Fruit fly (Drosophila melanogaster) whole organism, wandering third instar larva: ENCODE data around the gene CG33784.

ENCODE experiments used
- Abd-B ChIP-seq: fragments of >200 bp; optimal IDR thresholded peaks from 2 replicates; lab custom pipeline; 2017; ENCODE audit warnings: missing biosample characterization, missing genetic modification characterization
- CG32264 ChIP-seq: fragments of 200-800 bp; sonication (Bioruptor generic); optimal IDR thresholded peaks from 2 replicates; lab custom pipeline; 2016; ENCODE audit warnings: missing biosample characterization, missing genetic modification characterization
- CG9705 ChIP-seq: fragments of 200-800 bp; sonication (Bioruptor generic); optimal IDR thresholded peaks from 2 replicates; lab custom pipeline; 2018; ENCODE audit warnings: missing biosample characterization, mild to moderate bottlenecking, missing genetic modification characterization
- CrebA ChIP-seq: fragments of 200-800 bp; sonication (Bioruptor generic); optimal IDR thresholded peaks from 2 replicates; lab custom pipeline; 2016; ENCODE audit warnings: missing biosample characterization, mild to moderate bottlenecking, missing genetic modification characterization, borderline replicate concordance
- Dfd ChIP-seq: fragments of >200 bp; optimal IDR thresholded peaks from 2 replicates; lab custom pipeline; 2017; ENCODE audit warnings: missing biosample characterization, missing genetic modification characterization
- GATAd ChIP-seq: sonication (Bioruptor generic); optimal IDR thresholded peaks from 2 replicates; lab custom pipeline; 2016; ENCODE audit warnings: missing biosample characterization, missing genetic modification characterization
- HLH106 ChIP-seq: fragments of 200-800 bp; optimal IDR thresholded peaks from 3 replicates; lab custom pipeline; 2019; ENCODE audit warnings: missing biosample characterization, mild to moderate bottlenecking, missing genetic modification characterization, moderate library complexity
- Hnf4 ChIP-seq: fragments of 200-800 bp; sonication (Bioruptor generic); optimal IDR thresholded peaks from 2 replicates; lab custom pipeline; 2016; ENCODE audit warnings: missing biosample characterization, mild to moderate bottlenecking, missing genetic modification characterization
- Hr78 ChIP-seq: fragments of >200 bp; optimal IDR thresholded peaks from 2 replicates; lab custom pipeline; 2017; ENCODE audit warnings: missing biosample characterization, missing genetic modification characterization
- Hr83 ChIP-seq: fragments of 200-300 bp; sonication (Bioruptor generic); optimal IDR thresholded peaks from 2 replicates; lab custom pipeline; 2016; ENCODE audit warnings: missing biosample characterization, mild to moderate bottlenecking, missing genetic modification characterization, moderate library complexity; ENCODE audit not compliant: poor library complexity, severe bottlenecking
- Jra ChIP-seq: sonication (Bioruptor generic); optimal IDR thresholded peaks from 2 replicates; lab custom pipeline; 2016; ENCODE audit warnings: missing biosample characterization, missing genetic modification characterization
- Mio ChIP-seq: sonication (Bioruptor generic); optimal IDR thresholded peaks from 2 replicates; lab custom pipeline; 2016; ENCODE audit warnings: missing biosample characterization, missing genetic modification characterization
- Myc ChIP-seq: fragments of >200 bp; optimal IDR thresholded peaks from 2 replicates; lab custom pipeline; 2017
- N ChIP-seq: fragments of >200 bp; optimal IDR thresholded peaks from 2 replicates; lab custom pipeline; 2018; ENCODE audit warnings: missing biosample characterization, missing external identifiers, missing genetic modification characterization
- OdsH ChIP-seq: fragments of 200-800 bp; sonication (Bioruptor generic); optimal IDR thresholded peaks from 2 replicates; lab custom pipeline; 2016; ENCODE audit warnings: missing biosample characterization, mild to moderate bottlenecking, missing genetic modification characterization
- Rel ChIP-seq, 2 experiments: fragments of 200-800 bp; sonication (Bioruptor generic) in 1 of 2; optimal IDR thresholded peaks; 2 replicates in 1 of 2; 3 replicates in 1 of 2; lab custom pipeline; 2016 to 2019; ENCODE audit warnings: mild to moderate bottlenecking in 2 of 2, missing biosample characterization in 2 of 2, missing genetic modification characterization in 2 of 2, moderate library complexity in 1 of 2
- Sp1 ChIP-seq: fragments of 200-800 bp; sonication (Bioruptor generic); optimal IDR thresholded peaks from 3 replicates; lab custom pipeline; 2019; ENCODE audit warnings: missing biosample characterization, mild to moderate bottlenecking, missing genetic modification characterization, moderate library complexity
- Vsx2 ChIP-seq: fragments of 200-300, 225-300 bp; sonication (Bioruptor generic); optimal IDR thresholded peaks from 2 replicates; lab custom pipeline; 2018; ENCODE audit warnings: missing biosample characterization, missing genetic modification characterization; ENCODE audit not compliant: partially characterized antibody
- br ChIP-seq: fragments of 200-800 bp; sonication (Bioruptor generic); optimal IDR thresholded peaks from 2 replicates; lab custom pipeline; 2016; ENCODE audit warnings: missing biosample characterization, missing genetic modification characterization
- brk ChIP-seq: fragments of 200-800 bp; sonication (Bioruptor generic); optimal IDR thresholded peaks from 2 replicates; lab custom pipeline; 2016; ENCODE audit warnings: missing biosample characterization, mild to moderate bottlenecking, missing genetic modification characterization
- dl ChIP-seq, 2 experiments: fragments of 175-275, 200-275 bp in 1 of 2; fragments of 200-275 bp in 1 of 2; sonication (Bioruptor generic); optimal IDR thresholded peaks; lab custom pipeline; 2018; ENCODE audit warnings: mild to moderate bottlenecking in 2 of 2, missing biosample characterization in 2 of 2, missing genetic modification characterization in 2 of 2, moderate library complexity in 2 of 2; ENCODE audit not compliant: partially characterized antibody in 2 of 2, insufficient read depth in 1 of 2
- dmrt93B ChIP-seq: fragments of 200-800 bp; sonication (Bioruptor generic); optimal IDR thresholded peaks from 2 replicates; lab custom pipeline; 2018; ENCODE audit warnings: missing biosample characterization, mild to moderate bottlenecking, missing genetic modification characterization
- dsf ChIP-seq: sonication (Bioruptor generic); optimal IDR thresholded peaks from 2 replicates; lab custom pipeline; 2016; ENCODE audit warnings: missing biosample characterization, missing genetic modification characterization, borderline replicate concordance
- ey ChIP-seq: fragments of 200-800 bp; sonication (Bioruptor generic); optimal IDR thresholded peaks from 2 replicates; lab custom pipeline; 2016; ENCODE audit warnings: missing biosample characterization, missing genetic modification characterization
- foxo ChIP-seq, 2 experiments: fragments of 200-800 bp; sonication (Bioruptor generic); optimal IDR thresholded peaks; 2 replicates in 1 of 2; 3 replicates in 1 of 2; lab custom pipeline; 2016 to 2017; ENCODE audit warnings: missing biosample characterization in 2 of 2, missing genetic modification characterization in 2 of 2
- fru ChIP-seq: fragments of 200-800 bp; sonication (Bioruptor generic); optimal IDR thresholded peaks from 3 replicates; lab custom pipeline; 2016; ENCODE audit warnings: missing biosample characterization, mild to moderate bottlenecking, missing genetic modification characterization
- h ChIP-seq: fragments of 200-800 bp; sonication (Bioruptor generic); optimal IDR thresholded peaks from 3 replicates; lab custom pipeline; 2016; ENCODE audit warnings: missing biosample characterization, mild to moderate bottlenecking, missing genetic modification characterization
- jim ChIP-seq: fragments of 175-275, 200-325 bp; sonication (Bioruptor generic); optimal IDR thresholded peaks from 2 replicates; lab custom pipeline; 2016; ENCODE audit warnings: missing biosample characterization, mild to moderate bottlenecking, missing genetic modification characterization
- lola ChIP-seq: fragments of >200 bp; optimal IDR thresholded peaks from 2 replicates; lab custom pipeline; 2017; ENCODE audit warnings: missing biosample characterization, missing genetic modification characterization
- pan ChIP-seq: fragments of >200 bp; optimal IDR thresholded peaks from 2 replicates; lab custom pipeline; 2017
- psq ChIP-seq: fragments of 200-800 bp; sonication (Bioruptor generic); optimal IDR thresholded peaks from 3 replicates; lab custom pipeline; 2017; ENCODE audit warnings: missing biosample characterization, mild to moderate bottlenecking, missing genetic modification characterization, moderate library complexity
- rgr ChIP-seq: fragments of 200-800 bp; sonication (Bioruptor generic); optimal IDR thresholded peaks from 3 replicates; lab custom pipeline; 2016; ENCODE audit warnings: missing biosample characterization, mild to moderate bottlenecking, missing genetic modification characterization
- sage ChIP-seq: fragments of 200-800 bp; sonication (Bioruptor generic); optimal IDR thresholded peaks from 2 replicates; lab custom pipeline; 2016; ENCODE audit warnings: missing biosample characterization, mild to moderate bottlenecking, missing genetic modification characterization
- sv ChIP-seq: fragments of 200-800 bp; sonication (Bioruptor generic); optimal IDR thresholded peaks from 3 replicates; lab custom pipeline; 2016; ENCODE audit warnings: missing biosample characterization, missing genetic modification characterization
- tai ChIP-seq: sonication (Bioruptor generic); optimal IDR thresholded peaks from 2 replicates; lab custom pipeline; 2016; ENCODE audit warnings: missing biosample characterization, missing genetic modification characterization
- usp ChIP-seq: fragments of >200 bp; optimal IDR thresholded peaks from 2 replicates; lab custom pipeline; 2017; ENCODE audit warnings: missing biosample characterization, missing genetic modification characterization
- woc ChIP-seq: sonication (Bioruptor generic); optimal IDR thresholded peaks from 2 replicates; lab custom pipeline; 2016; ENCODE audit warnings: missing biosample characterization, mild to moderate bottlenecking, missing genetic modification characterization

Gene CG33784

dm6 chr3R:10076665-10077064 is 9.0 kb downstream of the CG33784 start:
- peak; percentile 65 for TF ChIP-seq Hr83 (GFP tag; lab: Kevin White, UChicago)
- peak in 1 of 2 experiments; percentile 24 for TF ChIP-seq foxo (GFP tag; optimal IDR thresholded peaks at IDR 0.05; lab: Kevin White, UChicago)
- TF ChIP-seq fru (GFP tag; lab: Kevin White, UChicago), result peak; percentile 17
- no peak for TF ChIP-seq pan (lab: Kevin White, UChicago)
- peak; percentile 6 for TF ChIP-seq OdsH (GFP tag; lab: Kevin White, UChicago)
- TF ChIP-seq rgr, result peak; percentile 46
- TF ChIP-seq br (GFP tag; lab: Kevin White, UChicago), result peak; percentile 28
- no peak for TF ChIP-seq Rel (GFP tag; optimal IDR thresholded peaks at IDR 0.05; lab: Kevin White, UChicago)
- TF ChIP-seq Rel (tag; optimal IDR thresholded peaks at IDR 0.05; lab: Kevin White, UChicago), result no peak
- TF ChIP-seq Dfd (GFP tag; lab: Kevin White, UChicago), result no peak
- TF ChIP-seq CG9705, result no peak
- TF ChIP-seq HLH106, result peak; percentile 26
- TF ChIP-seq h (GFP tag; lab: Kevin White, UChicago), result peak; percentile 23
- no peak for TF ChIP-seq usp (GFP tag; lab: Kevin White, UChicago)
- TF ChIP-seq brk, result peak; percentile 4
- no peak for TF ChIP-seq tai

dm6 chr3R:10078468-10079143 is 10.9 kb downstream of the CG33784 start:
- TF ChIP-seq CG9705, result no peak
- no peak for TF ChIP-seq Vsx2 (GFP tag; lab: Kevin White, UChicago)
- no peak for TF ChIP-seq sv (GFP tag; lab: Kevin White, UChicago)
- TF ChIP-seq h (GFP tag; lab: Kevin White, UChicago), result no peak
- no peak for TF ChIP-seq sage (GFP tag; lab: Kevin White, UChicago)
- TF ChIP-seq dmrt93B, result no peak
- no peak for TF ChIP-seq tai
- no peak for TF ChIP-seq Myc (lab: Kevin White, UChicago)
- no peak for TF ChIP-seq fru (GFP tag; lab: Kevin White, UChicago)
- no peak for TF ChIP-seq CG32264 (GFP tag; lab: Kevin White, UChicago)
- TF ChIP-seq foxo (GFP tag; optimal IDR thresholded peaks at IDR 0.05; lab: Kevin White, UChicago), result no peak
- TF ChIP-seq brk, result no peak
- TF ChIP-seq woc, result no peak
- TF ChIP-seq br (GFP tag; lab: Kevin White, UChicago), result no peak
- TF ChIP-seq dl (GFP tag; optimal IDR thresholded peaks at IDR 0.05; lab: Kevin White, UChicago; ENCODE audit: insufficient read depth in 1 of 2, partially characterized antibody in 2 of 2), result no peak
- no peak for TF ChIP-seq OdsH (GFP tag; lab: Kevin White, UChicago)
- no peak for TF ChIP-seq jim
- TF ChIP-seq lola (GFP tag; lab: Kevin White, UChicago), result no peak
- no peak for TF ChIP-seq ey (GFP tag; lab: Kevin White, UChicago)
- TF ChIP-seq Hnf4 (GFP tag; lab: Kevin White, UChicago), result no peak

dm6 chr3R:10079267-10079987 is 11.7 kb downstream of the CG33784 start:
- TF ChIP-seq Jra, result peak; percentile 57
- no peak for TF ChIP-seq Hr83 (GFP tag; lab: Kevin White, UChicago)
- TF ChIP-seq jim, result no peak
- peak in 1 of 2 experiments; percentile 75 for TF ChIP-seq foxo (GFP tag; optimal IDR thresholded peaks at IDR 0.05; lab: Kevin White, UChicago)
- peak; percentile 73 for TF ChIP-seq h (GFP tag; lab: Kevin White, UChicago)
- peak; percentile 38 for TF ChIP-seq psq (GFP tag; lab: Kevin White, UChicago)
- TF ChIP-seq rgr, result peak; percentile 80
- no peak for TF ChIP-seq CG9705
- TF ChIP-seq Hr78 (GFP tag; lab: Kevin White, UChicago), result no peak
- peak in 1 of 2 experiments; percentile 3 for TF ChIP-seq dl (GFP tag; optimal IDR thresholded peaks at IDR 0.05; lab: Kevin White, UChicago; ENCODE audit: insufficient read depth in 1 of 2, partially characterized antibody in 2 of 2)
- no peak for TF ChIP-seq GATAd (GFP tag; lab: Kevin White, UChicago)
- TF ChIP-seq Sp1 (GFP tag; lab: Kevin White, UChicago), result peak; percentile 43
- no peak for TF ChIP-seq pan (lab: Kevin White, UChicago)
- peak; percentile 52 for TF ChIP-seq br (GFP tag; lab: Kevin White, UChicago)
- peak; percentile 66 for TF ChIP-seq OdsH (GFP tag; lab: Kevin White, UChicago)
- peak; percentile 11 for TF ChIP-seq dmrt93B
- no peak for TF ChIP-seq sage (GFP tag; lab: Kevin White, UChicago)
- no peak for TF ChIP-seq Myc (lab: Kevin White, UChicago)
- TF ChIP-seq Rel (GFP tag; optimal IDR thresholded peaks at IDR 0.05; lab: Kevin White, UChicago), result no peak
- no peak for TF ChIP-seq Rel (tag; optimal IDR thresholded peaks at IDR 0.05; lab: Kevin White, UChicago)
- TF ChIP-seq lola (GFP tag; lab: Kevin White, UChicago), result no peak
- TF ChIP-seq Abd-B (GFP tag; lab: Kevin White, UChicago), result no peak
- no peak for TF ChIP-seq CG32264 (GFP tag; lab: Kevin White, UChicago)
- peak; percentile 24 for TF ChIP-seq N (GFP tag; lab: Kevin White, UChicago)
- TF ChIP-seq Dfd (GFP tag; lab: Kevin White, UChicago), result no peak
- no peak for TF ChIP-seq sv (GFP tag; lab: Kevin White, UChicago)
- TF ChIP-seq Hnf4 (GFP tag; lab: Kevin White, UChicago), result peak; percentile 71
- peak; percentile 79 for TF ChIP-seq ey (GFP tag; lab: Kevin White, UChicago)
- TF ChIP-seq fru (GFP tag; lab: Kevin White, UChicago), result peak; percentile 67
- no peak for TF ChIP-seq Vsx2 (GFP tag; lab: Kevin White, UChicago)
- TF ChIP-seq Mio (GFP tag; lab: Kevin White, UChicago), result no peak
- peak; percentile 58 for TF ChIP-seq HLH106
- TF ChIP-seq dsf, result peak; percentile 29
- peak; percentile 53 for TF ChIP-seq tai
- no peak for TF ChIP-seq CrebA
- peak; percentile 24 for TF ChIP-seq brk
- TF ChIP-seq usp (GFP tag; lab: Kevin White, UChicago), result no peak
